Fruit fly (Drosophila melanogaster) whole organism, prepupa: ENCODE data around the gene BCAS2.
A peak's percentile ranks its signal among the peaks of the same experiment; 100 is the strongest.

Source experiments
- Blimp-1 ChIP-seq: fragments of 200-800 bp; sonication (Bioruptor generic); optimal IDR thresholded peaks from 3 replicates; lab custom pipeline; 2017; ENCODE audit warnings: missing biosample characterization, missing genetic modification characterization, mild to moderate bottlenecking, moderate library complexity, missing genetic modification reagents
- CG10631 ChIP-seq: fragments of 200-800 bp; sonication (Bioruptor generic); optimal IDR thresholded peaks from 2 replicates; lab custom pipeline; 2016; ENCODE audit warnings: missing biosample characterization, missing genetic modification characterization
- CG10669 ChIP-seq: fragments of 200-800 bp; sonication (Bioruptor generic); optimal IDR thresholded peaks from 3 replicates; lab custom pipeline; 2018; ENCODE audit warnings: missing biosample characterization, mild to moderate bottlenecking, missing genetic modification characterization, moderate library complexity
- CG11294 ChIP-seq: fragments of 200-800 bp; sonication (Bioruptor generic); IDR thresholded peaks from 2 replicates; pipeline ENCODE4 v1.3.6; 2022; ENCODE audit warnings: missing biosample characterization, missing genetic modification characterization
- CG11762 ChIP-seq: fragments of 200-800 bp; sonication (Bioruptor generic); optimal IDR thresholded peaks from 3 replicates; lab custom pipeline; 2016; ENCODE audit warnings: missing biosample characterization, missing genetic modification characterization; ENCODE audit not compliant: insufficient read depth
- CG11902 ChIP-seq: fragments of 200-800 bp; sonication (Bioruptor generic); optimal IDR thresholded peaks from 3 replicates; lab custom pipeline; 2016; ENCODE audit warnings: missing biosample characterization, missing genetic modification characterization
- CG15336 ChIP-seq: fragments of 200-800 bp; sonication (Bioruptor generic); IDR thresholded peaks from 2 replicates; pipeline ENCODE4 v1.3.6; 2022; ENCODE audit warnings: missing biosample characterization, missing genetic modification characterization
- CG16779 ChIP-seq: fragments of 200-800 bp; sonication (Bioruptor generic); optimal IDR thresholded peaks from 3 replicates; lab custom pipeline; 2017; ENCODE audit warnings: missing biosample characterization, mild to moderate bottlenecking, missing genetic modification characterization
- CG3032 ChIP-seq: fragments of 200-800 bp; optimal IDR thresholded peaks from 2 replicates; lab custom pipeline; 2019; ENCODE audit warnings: missing biosample characterization, mild to moderate bottlenecking, missing genetic modification characterization, moderate library complexity
- CG31627 ChIP-seq: fragments of 200-800 bp; sonication (Bioruptor generic); optimal IDR thresholded peaks from 3 replicates; lab custom pipeline; 2016; ENCODE audit warnings: missing biosample characterization, missing genetic modification characterization
- CG3919 ChIP-seq: fragments of 200-800 bp; sonication (Bioruptor generic); optimal IDR thresholded peaks from 3 replicates; lab custom pipeline; 2016; ENCODE audit warnings: missing biosample characterization, missing genetic modification characterization
- CG4318 ChIP-seq: fragments of 200-800 bp; sonication (Bioruptor generic); optimal IDR thresholded peaks from 3 replicates; lab custom pipeline; 2017; ENCODE audit warnings: missing biosample characterization, mild to moderate bottlenecking, missing genetic modification characterization
- CG6163 ChIP-seq: fragments of 200-800 bp; sonication (Bioruptor generic); IDR thresholded peaks from 3 replicates; pipeline ENCODE4 v1.3.6; 2022; ENCODE audit warnings: missing biosample characterization, missing genetic modification characterization
- CG6854 ChIP-seq: fragments of 200-800 bp; sonication (Bioruptor generic); optimal IDR thresholded peaks from 2 replicates; lab custom pipeline; 2017; ENCODE audit warnings: missing biosample characterization, mild to moderate bottlenecking, missing genetic modification characterization
- CG7368 ChIP-seq: fragments of 200-800 bp; sonication (Bioruptor generic); optimal IDR thresholded peaks from 3 replicates; lab custom pipeline; 2016; ENCODE audit warnings: missing biosample characterization, missing genetic modification characterization
- CG8119 ChIP-seq: fragments of 200-800 bp; sonication (Bioruptor generic); IDR thresholded peaks from 3 replicates; pipeline ENCODE4 v1.3.6; 2022; ENCODE audit warnings: missing biosample characterization, missing genetic modification characterization
- CG8632 ChIP-seq: fragments of 200-800 bp; sonication (Bioruptor generic); optimal IDR thresholded peaks from 3 replicates; lab custom pipeline; 2016; ENCODE audit warnings: missing biosample characterization, missing genetic modification characterization
- Eip75B ChIP-seq: fragments of 200-800 bp; sonication (Bioruptor generic); optimal IDR thresholded peaks from 3 replicates; lab custom pipeline; 2016; ENCODE audit warnings: missing biosample characterization, missing genetic modification characterization
- Eip78C ChIP-seq: fragments of 200-800 bp; sonication (Bioruptor generic); peaks from one replicate; lab custom pipeline; 2016; ENCODE audit warnings: missing biosample characterization, missing genetic modification characterization
- Ets21C ChIP-seq: fragments of 200-800 bp; sonication (Bioruptor generic); optimal IDR thresholded peaks from 3 replicates; lab custom pipeline; 2016; ENCODE audit warnings: missing biosample characterization, missing genetic modification characterization
- Ets96B ChIP-seq: fragments of 200-800 bp; optimal IDR thresholded peaks from 2 replicates; lab custom pipeline; 2019; ENCODE audit warnings: missing biosample characterization, mild to moderate bottlenecking, missing genetic modification characterization, moderate library complexity
- Gug ChIP-seq: fragments of 200-800 bp; sonication (Bioruptor generic); IDR thresholded peaks from 2 replicates; pipeline ENCODE4 v1.3.6; 2022; ENCODE audit warnings: missing biosample characterization, missing genetic modification characterization
- Hr38 ChIP-seq: sonication (Bioruptor generic); optimal IDR thresholded peaks from 2 replicates; lab custom pipeline; 2016; ENCODE audit warnings: missing biosample characterization, missing genetic modification characterization
- Hr39 ChIP-seq: fragments of 200-800 bp; sonication (Bioruptor generic); optimal IDR thresholded peaks from 2 replicates; lab custom pipeline; 2016; ENCODE audit warnings: missing biosample characterization, missing genetic modification characterization
- Hr4 ChIP-seq: fragments of 200-800 bp; sonication (Bioruptor generic); optimal IDR thresholded peaks from 3 replicates; lab custom pipeline; 2016; ENCODE audit warnings: missing biosample characterization, missing genetic modification characterization
- Lpt ChIP-seq: fragments of 200-800 bp; sonication (Bioruptor generic); optimal IDR thresholded peaks from 3 replicates; lab custom pipeline; 2016; ENCODE audit warnings: missing biosample characterization, missing genetic modification characterization
- Met ChIP-seq: fragments of 200-800 bp; sonication (Bioruptor generic); optimal IDR thresholded peaks from 3 replicates; lab custom pipeline; 2016; ENCODE audit warnings: missing biosample characterization, missing genetic modification characterization
- Sox102F ChIP-seq: fragments of 200-800 bp; sonication (Bioruptor generic); optimal IDR thresholded peaks from 2 replicates; lab custom pipeline; 2016; ENCODE audit warnings: missing biosample characterization, mild to moderate bottlenecking, missing genetic modification characterization
- Sox14 ChIP-seq: fragments of 200-800 bp; sonication (Bioruptor generic); optimal IDR thresholded peaks from 3 replicates; lab custom pipeline; 2016; ENCODE audit warnings: missing biosample characterization, missing genetic modification characterization
- Sox15 ChIP-seq: fragments of 200-800 bp; sonication (Bioruptor generic); optimal IDR thresholded peaks from 3 replicates; lab custom pipeline; 2016; ENCODE audit warnings: missing biosample characterization, missing genetic modification characterization
- achi ChIP-seq: fragments of 200-800 bp; sonication (Bioruptor generic); optimal IDR thresholded peaks from 3 replicates; lab custom pipeline; 2016; ENCODE audit warnings: missing biosample characterization, missing genetic modification characterization
- acj6 ChIP-seq: fragments of 200-800 bp; sonication (Bioruptor generic); optimal IDR thresholded peaks from 3 replicates; lab custom pipeline; 2016; ENCODE audit warnings: missing biosample characterization, missing genetic modification characterization
- cyc ChIP-seq: fragments of 200-800 bp; sonication (Bioruptor generic); optimal IDR thresholded peaks from 3 replicates; lab custom pipeline; 2016; ENCODE audit warnings: missing biosample characterization, missing genetic modification characterization
- dac ChIP-seq: fragments of 200-800 bp; sonication (Bioruptor generic); optimal IDR thresholded peaks from 2 replicates; lab custom pipeline; 2017; ENCODE audit warnings: missing biosample characterization, mild to moderate bottlenecking, missing genetic modification characterization
- dsx ChIP-seq: fragments of 200-800 bp; optimal IDR thresholded peaks from 3 replicates; lab custom pipeline; 2019; ENCODE audit warnings: missing biosample characterization, mild to moderate bottlenecking, missing genetic modification characterization, moderate library complexity; ENCODE audit not compliant: poor library complexity, severe bottlenecking
- eg ChIP-seq: fragments of 200-800 bp; sonication (Bioruptor generic); IDR thresholded peaks from 3 replicates; pipeline ENCODE4 v1.3.6; 2022; ENCODE audit warnings: missing biosample characterization, missing genetic modification characterization
- esn ChIP-seq: fragments of 200-800 bp; sonication (Bioruptor generic); optimal IDR thresholded peaks from 2 replicates; lab custom pipeline; 2016; ENCODE audit warnings: missing biosample characterization, mild to moderate bottlenecking, missing genetic modification characterization, moderate library complexity
- fd59A ChIP-seq: fragments of 200-800 bp; sonication (Bioruptor generic); optimal IDR thresholded peaks from 2 replicates; lab custom pipeline; 2017; ENCODE audit warnings: missing biosample characterization, mild to moderate bottlenecking, missing genetic modification characterization, missing genetic modification reagents
- fd85E ChIP-seq: fragments of 200-800 bp; sonication (Bioruptor generic); optimal IDR thresholded peaks from 3 replicates; lab custom pipeline; 2016; ENCODE audit warnings: missing biosample characterization, missing genetic modification characterization
- lz ChIP-seq: fragments of 200-800 bp; sonication (Bioruptor generic); optimal IDR thresholded peaks from 3 replicates; lab custom pipeline; 2016; ENCODE audit warnings: missing biosample characterization, missing genetic modification characterization
- net ChIP-seq: fragments of 200-800 bp; sonication (Bioruptor generic); optimal IDR thresholded peaks from 3 replicates; lab custom pipeline; 2016; ENCODE audit warnings: missing biosample characterization, missing genetic modification characterization
- pdm3 ChIP-seq: fragments of 200-800 bp; sonication (Bioruptor generic); optimal IDR thresholded peaks from 3 replicates; lab custom pipeline; 2016; ENCODE audit warnings: missing biosample characterization, missing genetic modification characterization
- ss ChIP-seq, 2 experiments: fragments of 200-800 bp; sonication (Bioruptor generic); optimal IDR thresholded peaks; 2 replicates in 1 of 2; 3 replicates in 1 of 2; lab custom pipeline; 2017 to 2018; ENCODE audit warnings: mild to moderate bottlenecking in 2 of 2, missing biosample characterization in 2 of 2, missing genetic modification characterization in 2 of 2, moderate library complexity in 1 of 2
- svp ChIP-seq: fragments of 200-800 bp; sonication (Bioruptor generic); peaks from one replicate; lab custom pipeline; 2016; ENCODE audit warnings: missing biosample characterization, missing genetic modification characterization
- topi ChIP-seq: fragments of 200-800 bp; sonication (Bioruptor generic); optimal IDR thresholded peaks from 3 replicates; lab custom pipeline; 2016; ENCODE audit warnings: missing biosample characterization, missing genetic modification characterization
- vri ChIP-seq: fragments of 200-800 bp; sonication (Bioruptor generic); optimal IDR thresholded peaks from 3 replicates; lab custom pipeline; 2016; ENCODE audit warnings: missing biosample characterization, mild to moderate bottlenecking, missing genetic modification characterization

The BCAS2 gene

dm6 chr3R:27954533-27954932, 32.4 kb upstream of the BCAS2 start, which contains the start of gene Nep7 (continued):
- TF ChIP-seq svp (GFP tag; lab: Kevin White, UChicago) (peak; percentile 82), ss (GFP tag; optimal IDR thresholded peaks at IDR 0.05; lab: Kevin White, UChicago) (no peak), CG6163 (GFP tag; lab: Robert Waterston, UW) (0 out of 3 replicates have a peak, but pooled peaks have one; percentile 23), acj6 (GFP tag; lab: Kevin White, UChicago) (no peak), pdm3 (GFP tag; lab: Kevin White, UChicago) (no peak), cyc (GFP tag; lab: Kevin White, UChicago) (no peak), Ets21C (no peak), CG8119 (peak; percentile 38; the same call in 2 of the 3 replicates), CG3919 (GFP tag; lab: Kevin White, UChicago) (no peak), Lpt (no peak)

DNA sequence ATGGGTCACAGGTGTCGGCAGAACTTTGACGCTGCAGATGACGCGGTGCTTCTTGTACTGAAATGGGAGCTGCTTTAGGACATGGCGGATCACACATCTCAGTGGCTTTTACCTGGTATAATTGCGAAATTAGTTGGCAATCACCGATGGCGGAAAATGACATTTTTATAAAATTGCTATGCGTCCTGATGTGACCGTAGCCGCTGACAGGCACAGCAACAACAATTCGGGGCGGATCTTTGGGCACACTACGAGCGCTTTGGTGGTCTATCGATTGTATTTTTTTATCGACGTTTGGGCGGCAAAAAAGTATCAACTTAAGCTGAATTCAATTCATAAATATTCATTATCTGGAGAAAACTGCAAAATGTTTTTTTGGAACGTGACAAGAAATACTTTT, 31.7 kb upstream of the BCAS2 start, which contains the start of gene CG4951:
Gene CG4951, minus strand, starts transcription at position 223 of the 400 bp plus-strand sequence.
- TF ChIP-seq acj6 (GFP tag; lab: Kevin White, UChicago) = no peak
- TF ChIP-seq CG3919 (GFP tag; lab: Kevin White, UChicago) = no peak

- TF ChIP-seq CG11294 (GFP tag; lab: Robert Waterston, UW) = peak; percentile 49; the same call in 1 of the 2 replicates
- TF ChIP-seq fd85E = no peak
- no peak for TF ChIP-seq ss (GFP tag; optimal IDR thresholded peaks at IDR 0.05; lab: Kevin White, UChicago)
- peak; percentile 79 for TF ChIP-seq svp (GFP tag; lab: Kevin White, UChicago)
- TF ChIP-seq CG10669 (GFP tag; lab: Kevin White, UChicago) = no peak
- peak; percentile 25 for TF ChIP-seq fd59A (GFP tag; lab: Kevin White, UChicago)
- no peak for TF ChIP-seq topi (GFP tag; lab: Kevin White, UChicago)
- no peak for TF ChIP-seq CG11762 (GFP tag; lab: Kevin White, UChicago)
- peak; percentile 90 for TF ChIP-seq Eip78C (GFP tag; lab: Kevin White, UChicago)
- no peak for TF ChIP-seq CG11902 (GFP tag; lab: Kevin White, UChicago)
- peak; percentile 16 for TF ChIP-seq Lpt
- peak; percentile 61 for TF ChIP-seq lz (GFP tag; lab: Kevin White, UChicago)
- TF ChIP-seq dsx (GFP tag; lab: Kevin White, UChicago) = peak; percentile 29
- TF ChIP-seq Hr4 (GFP tag; lab: Kevin White, UChicago) = no peak
- TF ChIP-seq Blimp-1 (GFP tag; lab: Kevin White, UChicago) = no peak
- TF ChIP-seq dac = no peak
- TF ChIP-seq CG8632 (GFP tag; lab: Kevin White, UChicago) = peak; percentile 71
- TF ChIP-seq CG16779 (tag; lab: Kevin White, UChicago) = no peak
- TF ChIP-seq achi = no peak
- TF ChIP-seq Gug (GFP tag; lab: Robert Waterston, UW) = peak; percentile 46
- peak; percentile 20 for TF ChIP-seq Eip75B (GFP tag; lab: Kevin White, UChicago)
- TF ChIP-seq pdm3 (GFP tag; lab: Kevin White, UChicago) = no peak
- TF ChIP-seq CG31627 (GFP tag; lab: Kevin White, UChicago) = peak; percentile 73
- TF ChIP-seq CG4318 (GFP tag; lab: Kevin White, UChicago) = no peak
- TF ChIP-seq Ets96B = peak; percentile 51
- no peak for TF ChIP-seq Met (GFP tag; lab: Kevin White, UChicago)
- no peak for TF ChIP-seq vri (GFP tag; lab: Kevin White, UChicago)
- peak; percentile 71 for TF ChIP-seq CG3032
- no peak for TF ChIP-seq Hr38
- peak; percentile 9 for TF ChIP-seq cyc (GFP tag; lab: Kevin White, UChicago)
- peak; percentile 26 for TF ChIP-seq CG6854 (GFP tag; lab: Kevin White, UChicago)
- TF ChIP-seq Ets21C = no peak
- peak; percentile 51; the same call in 1 of the 2 replicates for TF ChIP-seq CG15336 (GFP tag; lab: Robert Waterston, UW)
- TF ChIP-seq eg = peak; percentile 67; the same call in 2 of the 3 replicates
- peak; percentile 74 for TF ChIP-seq esn (GFP tag; lab: Kevin White, UChicago)
- TF ChIP-seq net (GFP tag; lab: Kevin White, UChicago) = peak; percentile 66
- no peak for TF ChIP-seq CG10631 (GFP tag; lab: Kevin White, UChicago)
- TF ChIP-seq Hr39 (GFP tag; lab: Kevin White, UChicago) = no peak
- peak; percentile 47 for TF ChIP-seq Sox15
- TF ChIP-seq CG7368 (GFP tag; lab: Kevin White, UChicago) = no peak
- no peak for TF ChIP-seq Sox102F
- TF ChIP-seq acj6 (GFP tag; lab: Kevin White, UChicago) = no peak
- TF ChIP-seq Sox14 (GFP tag; lab: Kevin White, UChicago) = peak; percentile 46
Observed at dm6 chr3R:27948421-27948906, 26.3 kb upstream of the BCAS2 start, which contains the start of gene Gp93. Gene Gp93, plus strand, starts transcription at chr3R:27948711.
